Worm (Caenorhabditis elegans) whole organism, L4 larva: ENCODE measurements around the gene K09E4.1.

ENCODE experiments used
- D1046.2 ChIP-seq: fragments of 200-800 bp; sonication (Bioruptor generic); IDR thresholded peaks from 2 replicates; pipeline ENCODE4 v1.3.6; 2022; ENCODE audit warnings: missing genetic modification characterization, missing compliant biosample characterization
- F26F4.8 ChIP-seq: fragments of 200-800 bp; sonication (Bioruptor generic); conservative IDR thresholded peaks from 2 replicates; pipeline ENCODE4 v1.3.6; 2022; ENCODE audit warnings: missing genetic modification characterization, missing compliant biosample characterization
- F44E2.7 ChIP-seq: fragments of 200-800 bp; sonication (Bioruptor generic); IDR thresholded peaks from 2 replicates; pipeline ENCODE4 v2.1.2; 2022; ENCODE audit warnings: missing genetic modification characterization, missing compliant biosample characterization
- ZK546.5 ChIP-seq, 2 experiments: sonication (generic microtip); optimal IDR thresholded peaks; 2 replicates each; lab custom pipeline; 2017; ENCODE audit warnings: missing biosample characterization in 2 of 2, missing genetic modification characterization in 2 of 2
- aha-1 ChIP-seq: fragments of 150-350 bp; peaks from one replicate; lab custom pipeline; 2014; ENCODE audit warnings: missing biosample characterization, missing genetic modification characterization
- aly-2 ChIP-seq: sonication (generic microtip); optimal IDR thresholded peaks from 2 replicates; lab custom pipeline; 2018; ENCODE audit warnings: missing biosample characterization, missing genetic modification characterization
- ama-1 ChIP-seq: fragments of 150-350 bp; optimal IDR thresholded peaks from 2 replicates; lab custom pipeline; 2014; ENCODE audit warnings: inconsistent platforms, mixed read lengths
- ceh-20 ChIP-seq: fragments of 200-800 bp; sonication (Bioruptor generic); IDR thresholded peaks from 2 replicates; pipeline ENCODE4 v1.3.6; 2022; ENCODE audit warnings: missing genetic modification reagents, missing genetic modification characterization, missing compliant biosample characterization
- ceh-28 ChIP-seq: fragments of 150-350 bp; optimal IDR thresholded peaks from 2 replicates; lab custom pipeline; 2014; ENCODE audit warnings: missing biosample characterization, missing genetic modification reagents, missing genetic modification characterization
- ceh-32 ChIP-seq: sonication (generic microtip); optimal IDR thresholded peaks from 2 replicates; lab custom pipeline; 2016; ENCODE audit warnings: mild to moderate bottlenecking, missing genetic modification characterization, missing compliant biosample characterization; ENCODE audit not compliant: poor library complexity
- ceh-44 ChIP-seq: fragments of 200-800 bp; sonication (Bioruptor generic); IDR thresholded peaks from 2 replicates; pipeline ENCODE4 v1.3.6; 2022; ENCODE audit warnings: missing genetic modification reagents, missing genetic modification characterization, missing compliant biosample characterization
- ceh-82 ChIP-seq: sonication (generic microtip); optimal IDR thresholded peaks from 2 replicates; lab custom pipeline; 2017; ENCODE audit warnings: missing biosample characterization, missing genetic modification characterization
- ces-1 ChIP-seq: fragments of 150-350 bp; sonication (generic microtip); optimal IDR thresholded peaks from 4 replicates; lab custom pipeline; 2014; ENCODE audit warnings: missing biosample characterization, missing genetic modification reagents, missing genetic modification characterization
- cey-2 ChIP-seq: sonication (generic microtip); optimal IDR thresholded peaks from 3 replicates; lab custom pipeline; 2017; ENCODE audit warnings: missing genetic modification characterization, mild to moderate bottlenecking, missing compliant biosample characterization, antibody characterized with exemption, borderline replicate concordance; ENCODE audit not compliant: insufficient read depth
- ctbp-1 ChIP-seq: fragments of 200-800 bp; sonication (Bioruptor generic); IDR thresholded peaks from 2 replicates; pipeline ENCODE4 v1.3.6; 2022; ENCODE audit warnings: missing genetic modification reagents, missing genetic modification characterization, missing compliant biosample characterization
- dmd-9 ChIP-seq: fragments of 200-800 bp; sonication (Bioruptor generic); IDR thresholded peaks from 2 replicates; pipeline ENCODE4 v1.3.6; 2022; ENCODE audit warnings: missing genetic modification reagents, missing genetic modification characterization, missing compliant biosample characterization
- egl-27 ChIP-seq: sonication (generic microtip); optimal IDR thresholded peaks from 3 replicates; lab custom pipeline; 2017; ENCODE audit warnings: missing biosample characterization, missing genetic modification reagents, missing genetic modification characterization
- egl-43 ChIP-seq: fragments of 200-800 bp; sonication (Bioruptor generic); IDR thresholded peaks from 2 replicates; pipeline ENCODE4 v1.3.6; 2022; ENCODE audit warnings: missing genetic modification reagents, missing genetic modification characterization, missing compliant biosample characterization
- gei-8 ChIP-seq: fragments of 200-800 bp; sonication (Bioruptor generic); optimal IDR thresholded peaks from 2 replicates; lab custom pipeline; 2018; ENCODE audit warnings: mild to moderate bottlenecking, missing genetic modification characterization, missing compliant biosample characterization
- hlh-30 ChIP-seq: sonication (generic microtip); optimal IDR thresholded peaks from 2 replicates; lab custom pipeline; 2017; ENCODE audit warnings: antibody characterized with exemption, mild to moderate bottlenecking, missing genetic modification characterization, missing compliant biosample characterization; ENCODE audit not compliant: insufficient read depth
- hmg-1.1 ChIP-seq: fragments of 200-800 bp; sonication (Bioruptor generic); IDR thresholded peaks from 2 replicates; pipeline ENCODE4 v1.3.6; 2022; ENCODE audit warnings: missing genetic modification reagents, missing genetic modification characterization, missing compliant biosample characterization
- lin-13 ChIP-seq: fragments of 150-350 bp; optimal IDR thresholded peaks from 2 replicates; lab custom pipeline; 2014; ENCODE audit warnings: missing biosample characterization, missing genetic modification reagents, missing genetic modification characterization
- lin-38 ChIP-seq: fragments of 200-800 bp; sonication (Bioruptor generic); IDR thresholded peaks from 2 replicates; pipeline ENCODE4 v1.3.6; 2022; ENCODE audit warnings: missing genetic modification reagents, missing genetic modification characterization, missing compliant biosample characterization
- mes-2 ChIP-seq: sonication (generic microtip); optimal IDR thresholded peaks from 2 replicates; lab custom pipeline; 2016; ENCODE audit warnings: missing genotype, mild to moderate bottlenecking, missing genetic modification characterization, missing compliant biosample characterization; ENCODE audit not compliant: poor library complexity, severe bottlenecking
- mxl-3 ChIP-seq: fragments of 200-800 bp; sonication (Bioruptor generic); optimal IDR thresholded peaks from 2 replicates; lab custom pipeline; 2018; ENCODE audit warnings: mild to moderate bottlenecking, missing genetic modification characterization, missing compliant biosample characterization
- nhr-111 ChIP-seq: fragments of 200-800 bp; sonication (Bioruptor generic); optimal IDR thresholded peaks from 2 replicates; lab custom pipeline; 2018; ENCODE audit warnings: mild to moderate bottlenecking, missing genetic modification characterization, missing compliant biosample characterization
- nhr-28 ChIP-seq: fragments of 150-350 bp; optimal IDR thresholded peaks from 2 replicates; lab custom pipeline; 2014; ENCODE audit warnings: missing biosample characterization, missing genetic modification characterization
- nhr-41 ChIP-seq: fragments of 200-800 bp; sonication (Bioruptor generic); IDR thresholded peaks from 2 replicates; pipeline ENCODE4 v1.3.6; 2022; ENCODE audit warnings: missing genetic modification reagents, missing genetic modification characterization, missing compliant biosample characterization
- nhr-42 ChIP-seq: fragments of 200-800 bp; sonication (Bioruptor generic); IDR thresholded peaks from 2 replicates; pipeline ENCODE4 v1.3.6; 2022; ENCODE audit warnings: missing genetic modification characterization, missing compliant biosample characterization
- nhr-6 ChIP-seq: fragments of 150-350 bp; optimal IDR thresholded peaks from 2 replicates; lab custom pipeline; 2014; ENCODE audit warnings: missing biosample characterization, missing genetic modification characterization
- nhr-77 ChIP-seq: fragments of 150-350 bp; optimal IDR thresholded peaks from 2 replicates; lab custom pipeline; 2014; ENCODE audit warnings: missing biosample characterization, missing genetic modification characterization
- pha-4 ChIP-seq, 2 experiments: fragments of 150-350 bp in 1 of 2; fragments of 200-800 bp in 1 of 2; sonication (Bioruptor generic) in 1 of 2; IDR thresholded peaks in 1 of 2; optimal IDR thresholded peaks in 1 of 2; 2 replicates each; pipeline versions ENCODE4 v1.3.6 to Lab custom; 2014 to 2022; ENCODE audit warnings: missing genetic modification characterization in 2 of 2, missing genetic modification reagents in 2 of 2, missing biosample characterization in 1 of 2, missing compliant biosample characterization in 1 of 2
- php-3 ChIP-seq: fragments of 200-800 bp; sonication (Bioruptor generic); IDR thresholded peaks from 2 replicates; pipeline ENCODE4 v1.3.6; 2022; ENCODE audit warnings: missing genetic modification reagents, missing genetic modification characterization, missing compliant biosample characterization
- pqm-1 ChIP-seq: sonication (generic microtip); optimal IDR thresholded peaks from 2 replicates; lab custom pipeline; 2017; ENCODE audit warnings: missing biosample characterization, missing genetic modification characterization
- set-16 ChIP-seq: fragments of 200-800 bp; sonication (Bioruptor generic); IDR thresholded peaks from 2 replicates; pipeline ENCODE4 v1.3.6; 2022; ENCODE audit warnings: missing genetic modification reagents, missing genetic modification characterization, missing compliant biosample characterization
- spr-3 ChIP-seq: fragments of 200-800 bp; sonication (Bioruptor generic); optimal IDR thresholded peaks from 2 replicates; lab custom pipeline; 2018; ENCODE audit warnings: mild to moderate bottlenecking, missing genetic modification characterization, missing compliant biosample characterization
- zag-1 ChIP-seq: fragments of 150-350 bp; optimal IDR thresholded peaks from 2 replicates; lab custom pipeline; 2014; ENCODE audit warnings: missing biosample characterization, missing genetic modification characterization

The K09E4.1 gene

ce11 chrII:14137538-14137937, at the start of gene K09E4.1:
TSS of gene K09E4.1 (plus strand) at chrII:14137838.
- TF ChIP-seq egl-27 (no peak), cey-2 (no peak), ceh-28 (tag; lab: Kevin White, UChicago) (no peak), lin-13 (GFP tag; lab: Kevin White, UChicago) (no peak), set-16 (GFP tag; lab: Robert Waterston, UW) (no peak), gei-8 (GFP tag; lab: Kevin White, UChicago) (no peak), ctbp-1 (GFP tag; lab: Robert Waterston, UW) (no peak), D1046.2 (GFP tag; lab: Robert Waterston, UW) (no peak), spr-3 (GFP tag; lab: Kevin White, UChicago) (no peak), ceh-32 (tag; lab: Kevin White, UChicago) (no peak), php-3 (GFP tag; lab: Robert Waterston, UW) (no peak), ama-1 (lab: Kevin White, UChicago) (no peak)

ce11 chrII:14089796-14090372, 47.8 kb upstream of the K09E4.1 start:
- peak; percentile 27; the same call in 1 of the 2 replicates for TF ChIP-seq nhr-41 (GFP tag; lab: Robert Waterston, UW)
- TF ChIP-seq set-16 (GFP tag; lab: Robert Waterston, UW) = peak; percentile 77
- peak; percentile 36; the same call in 1 of the 2 replicates for TF ChIP-seq nhr-42
- no peak for TF ChIP-seq zag-1 (tag; lab: Kevin White, UChicago)
- no peak for TF ChIP-seq ceh-82 (tag; lab: Kevin White, UChicago)
- TF ChIP-seq ceh-20 (GFP tag; lab: Robert Waterston, UW) = no peak
- TF ChIP-seq aly-2 (tag; lab: Kevin White, UChicago) = no peak
- TF ChIP-seq F44E2.7 (GFP tag; lab: Robert Waterston, UW) = no peak
- no peak for TF ChIP-seq hlh-30
- 0 out of 2 replicates have a peak, but pooled peaks have one; percentile 7 for TF ChIP-seq egl-43 (GFP tag; lab: Robert Waterston, UW)

ce11 chrII:14091182-14091581, 46.5 kb upstream of the K09E4.1 start:
- TF ChIP-seq nhr-111 (GFP tag; lab: Kevin White, UChicago) = no peak
- no peak for TF ChIP-seq ceh-44 (GFP tag; lab: Robert Waterston, UW)
- 0 out of 2 replicates have a peak, but pooled peaks have one; percentile 25 for TF ChIP-seq egl-43 (GFP tag; lab: Robert Waterston, UW)
- no peak for TF ChIP-seq ces-1 (GFP tag; lab: Kevin White, UChicago)
- TF ChIP-seq nhr-6 (tag; lab: Kevin White, UChicago) = no peak
- no peak for TF ChIP-seq hlh-30
- no peak for TF ChIP-seq zag-1 (tag; lab: Kevin White, UChicago)
- peak; percentile 96 for TF ChIP-seq set-16 (GFP tag; lab: Robert Waterston, UW)
- no peak for TF ChIP-seq ZK546.5 (tag; optimal IDR thresholded peaks at IDR 0.05; lab: Kevin White, UChicago)
- TF ChIP-seq D1046.2 (GFP tag; lab: Robert Waterston, UW) = no peak
- TF ChIP-seq mxl-3 (GFP tag; lab: Kevin White, UChicago) = no peak
- no peak for TF ChIP-seq ceh-82 (tag; lab: Kevin White, UChicago)

ce11 chrII:14094590-14094989, 43.0 kb upstream of the K09E4.1 start, which contains the start of gene col-87:
TSS of gene col-87 (minus strand) at chrII:14094690.
- TF ChIP-seq dmd-9 (GFP tag; lab: Robert Waterston, UW) (no peak), F26F4.8 (GFP tag; lab: Robert Waterston, UW) (0 out of 2 replicates have a peak, but pooled peaks have one; percentile 51)

ce11 chrII:14095875-14096274, 41.8 kb upstream of the K09E4.1 start:
- no peak for TF ChIP-seq mes-2 (tag; lab: Kevin White, UChicago)
- peak; percentile 31; the same call in 1 of the 2 replicates for TF ChIP-seq pha-4 (GFP tag; IDR thresholded peaks at IDR 0.05; lab: Robert Waterston, UW)
- no peak for TF ChIP-seq pha-4 (tag; optimal IDR thresholded peaks at IDR 0.05; lab: Kevin White, UChicago)
- TF ChIP-seq nhr-77 = no peak
- TF ChIP-seq aly-2 (tag; lab: Kevin White, UChicago) = no peak
- TF ChIP-seq egl-43 (GFP tag; lab: Robert Waterston, UW) = 0 out of 2 replicates have a peak, but pooled peaks have one; percentile 36
- TF ChIP-seq lin-38 = 0 out of 2 replicates have a peak, but pooled peaks have one; percentile 28
- no peak for TF ChIP-seq pqm-1 (tag; lab: Kevin White, UChicago)
- no peak for TF ChIP-seq nhr-28 (tag; lab: Kevin White, UChicago)
- 0 out of 2 replicates have a peak, but pooled peaks have one; percentile 17 for TF ChIP-seq dmd-9 (GFP tag; lab: Robert Waterston, UW)
- peak; percentile 31 for TF ChIP-seq aha-1 (tag; lab: Kevin White, UChicago)
- TF ChIP-seq hmg-1.1 (GFP tag; lab: Robert Waterston, UW) = 0 out of 2 replicates have a peak, but pooled peaks have one; percentile 5
- peak; percentile 82 for TF ChIP-seq set-16 (GFP tag; lab: Robert Waterston, UW)
- TF ChIP-seq, all 104 proteins: peak for 7
